Worm (Caenorhabditis elegans): ENCODE results near the gene spp-21.

ce11 chrX:11500589-11500988 is 10.7 kb downstream of the spp-21 start:
- no peak for TF ChIP-seq ceh-83 (GFP tag; optimal IDR thresholded peaks at IDR 0.05)
- TF ChIP-seq unc-62 (GFP tag; optimal IDR thresholded peaks at IDR 0.05): no peak
- TF ChIP-seq ceh-39 (tag; optimal IDR thresholded peaks at IDR 0.05): no peak
- no peak for TF ChIP-seq mep-1 (tag; optimal IDR thresholded peaks at IDR 0.05)
- no peak for TF ChIP-seq sem-2 (GFP tag; optimal IDR thresholded peaks at IDR 0.05)
- no peak for TF ChIP-seq nhr-76 (tag; optimal IDR thresholded peaks at IDR 0.05)
- TF ChIP-seq lsy-2 (tag; optimal IDR thresholded peaks at IDR 0.05): no peak
- TF ChIP-seq elt-3 (tag; optimal IDR thresholded peaks at IDR 0.05): no peak
- TF ChIP-seq sptf-1 (tag; optimal IDR thresholded peaks at IDR 0.05): no peak
- no peak for TF ChIP-seq unc-39 (tag; optimal IDR thresholded peaks at IDR 0.05)
- TF ChIP-seq nhr-12 (tag; optimal IDR thresholded peaks at IDR 0.05): no peak
- no peak for TF ChIP-seq snpc-4 (tag; optimal IDR thresholded peaks at IDR 0.05)
- no peak for TF ChIP-seq bed-3 (GFP tag; optimal IDR thresholded peaks at IDR 0.05)
